Worm (Caenorhabditis elegans): ENCODE data around the gene ent-4.

The ent-4 gene

DNA sequence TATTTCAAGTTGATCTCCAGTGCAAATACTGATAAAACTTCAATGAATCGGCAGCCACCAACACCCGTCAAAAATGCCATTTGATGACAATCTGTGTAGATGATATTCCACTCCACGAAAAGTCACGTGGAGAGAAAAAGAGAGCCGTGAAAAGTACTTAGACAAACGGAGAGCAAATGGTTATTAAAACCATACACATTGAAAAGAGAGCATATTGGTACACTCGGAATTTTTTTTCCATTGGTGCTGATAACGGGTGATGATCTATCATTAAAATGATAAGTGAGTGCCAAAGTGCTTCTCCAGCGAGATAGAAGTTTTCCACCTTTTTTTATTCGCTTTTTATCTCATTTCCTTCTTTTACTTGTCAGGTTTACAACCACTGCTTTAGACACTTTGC, 1.5 kb upstream of the ent-4 start:
- TF ChIP-seq sdc-2 (tag; optimal IDR thresholded peaks at IDR 0.05) = no peak
- no peak for TF ChIP-seq fax-1 (tag; optimal IDR thresholded peaks at IDR 0.05)
- TF ChIP-seq eyg-1 (tag; optimal IDR thresholded peaks at IDR 0.05) = no peak
- TF ChIP-seq ttx-3 (tag; optimal IDR thresholded peaks at IDR 0.05) = no peak
- TF ChIP-seq ceh-30 (tag; optimal IDR thresholded peaks at IDR 0.05) = no peak
- TF ChIP-seq gmeb-2 (tag; optimal IDR thresholded peaks at IDR 0.05) = no peak

DNA sequence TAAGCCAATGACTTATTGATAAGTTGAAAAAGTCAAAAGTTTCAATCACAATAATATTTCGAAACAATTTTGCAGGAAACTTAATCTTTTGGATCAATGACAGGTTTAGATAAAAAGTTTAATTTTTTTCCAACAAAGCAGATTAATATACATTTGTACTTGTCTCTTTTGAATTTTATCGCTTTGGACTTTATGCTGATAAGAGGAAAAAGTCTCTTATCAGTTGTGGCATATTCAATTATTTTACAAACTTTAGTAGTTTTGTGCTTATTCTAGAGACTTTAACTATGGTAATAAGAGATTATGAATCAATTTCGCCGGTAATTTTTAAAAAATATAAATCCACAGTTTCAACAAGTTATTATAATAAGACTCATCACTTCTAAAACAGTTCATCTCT, 1.1 kb downstream of the ent-4 start:
- peak; percentile 62 for TF ChIP-seq elt-2 (tag; optimal IDR thresholded peaks at IDR 0.05)
- no peak for TF ChIP-seq madf-2 (tag; optimal IDR thresholded peaks at IDR 0.05)
- no peak for TF ChIP-seq ceh-14 (tag; optimal IDR thresholded peaks at IDR 0.05)
- no peak for TF ChIP-seq pha-4 (tag; optimal IDR thresholded peaks at IDR 0.05)

DNA sequence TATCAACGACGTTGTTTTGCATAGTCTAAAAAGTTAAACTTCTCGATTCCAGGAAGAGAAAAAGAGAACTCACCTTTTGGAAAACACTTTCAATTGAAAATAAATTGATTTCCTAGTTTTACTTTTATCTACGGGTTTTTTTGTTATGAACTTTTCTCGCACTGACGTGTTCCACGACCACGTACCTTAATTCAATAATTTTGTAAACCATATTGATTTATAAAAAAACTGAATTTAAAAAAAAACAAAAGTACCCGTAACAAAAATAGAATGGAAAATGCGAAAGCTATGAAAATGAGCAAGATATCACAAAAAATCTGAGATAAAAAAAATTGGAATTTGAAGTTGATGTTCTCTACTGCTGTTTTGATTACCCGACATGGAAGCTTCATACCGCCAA, 15.5 kb downstream of the ent-4 start, which contains the start of gene C47A4.3:
C47A4.3 (minus strand) TSS at position 101 of the 400 bp plus-strand sequence.
- no peak for TF ChIP-seq fax-1 (tag; optimal IDR thresholded peaks at IDR 0.05)
- no peak for TF ChIP-seq ref-2 (tag; optimal IDR thresholded peaks at IDR 0.05)
- no peak for TF ChIP-seq ceh-31 (tag; optimal IDR thresholded peaks at IDR 0.05)
- no peak for TF ChIP-seq Y22D7AL.16 (tag; optimal IDR thresholded peaks at IDR 0.05)
- no peak for TF ChIP-seq tbx-7 (tag; optimal IDR thresholded peaks at IDR 0.05)

DNA sequence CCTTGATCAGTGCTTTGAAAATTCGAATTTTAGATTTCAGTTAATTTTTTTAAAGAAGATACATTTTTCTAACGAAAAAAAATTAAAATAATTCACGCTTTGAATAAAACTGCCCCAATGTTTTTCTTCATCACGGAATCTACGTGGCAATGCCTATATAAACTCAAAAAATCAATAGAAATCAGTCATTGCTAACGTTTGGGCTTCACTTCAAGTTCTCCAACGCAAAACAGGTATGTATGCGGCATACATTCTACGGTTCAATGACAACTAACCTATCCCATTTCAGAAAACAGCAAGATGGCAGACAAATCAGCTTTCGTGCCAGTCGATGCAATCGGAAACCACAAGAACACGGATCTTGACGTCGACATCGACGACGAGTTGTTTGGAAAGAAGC, 18.7 kb downstream of the ent-4 start, which contains the start of gene C47A4.5:
C47A4.5 (plus strand) TSS at position 301 of the 400 bp plus-strand sequence.
- TF ChIP-seq pha-2 (tag; optimal IDR thresholded peaks at IDR 0.05) (no peak), madf-2 (tag; optimal IDR thresholded peaks at IDR 0.05) (no peak), lim-6 (tag; optimal IDR thresholded peaks at IDR 0.05) (no peak), zip-5 (tag; optimal IDR thresholded peaks at IDR 0.05) (no peak), ref-2 (tag; optimal IDR thresholded peaks at IDR 0.05) (no peak), ceh-18 (tag; optimal IDR thresholded peaks at IDR 0.05) (no peak), ttx-3 (tag; optimal IDR thresholded peaks at IDR 0.05) (no peak), ceh-24 (tag; optimal IDR thresholded peaks at IDR 0.05) (no peak), tbx-2 (tag; optimal IDR thresholded peaks at IDR 0.05) (no peak), ceh-19 (GFP tag; optimal IDR thresholded peaks at IDR 0.05) (no peak), ceh-30 (tag; optimal IDR thresholded peaks at IDR 0.05) (no peak), ceh-31 (tag; optimal IDR thresholded peaks at IDR 0.05) (no peak), ama-1 (optimal IDR thresholded peaks at IDR 0.05) (no peak), ceh-14 (tag; optimal IDR thresholded peaks at IDR 0.05) (no peak), ceh-6 (GFP tag; optimal IDR thresholded peaks at IDR 0.05) (no peak), lin-11 (tag; optimal IDR thresholded peaks at IDR 0.05) (no peak), C08G9.2 (tag; optimal IDR thresholded peaks at IDR 0.05) (no peak)

DNA sequence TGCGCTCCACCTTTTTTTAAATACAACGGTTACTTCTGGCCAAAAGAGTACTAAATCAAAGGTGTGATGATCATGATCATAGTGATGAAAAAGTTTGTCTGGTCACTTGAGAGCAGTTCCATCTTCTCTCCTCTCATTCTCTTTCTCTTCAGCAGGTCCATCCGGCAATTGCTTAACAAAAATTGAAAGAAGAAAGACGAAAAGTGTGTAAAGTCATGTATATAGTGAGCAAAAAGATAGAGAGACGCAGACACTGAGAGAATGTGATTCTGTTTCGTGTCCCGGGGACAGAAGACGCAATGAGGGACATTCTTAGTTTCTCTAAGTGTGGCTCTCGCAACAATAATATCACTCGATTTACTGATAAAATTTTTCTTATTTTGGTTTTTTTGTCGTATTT, 22.1 kb downstream of the ent-4 start:
- TF ChIP-seq syd-9 (tag; optimal IDR thresholded peaks at IDR 0.05) (no peak), hlh-15 (tag; optimal IDR thresholded peaks at IDR 0.05) (no peak), nfya-1 (tag; optimal IDR thresholded peaks at IDR 0.05) (peak; percentile 4), hlh-8 (tag; optimal IDR thresholded peaks at IDR 0.05) (no peak), tbx-2 (tag; optimal IDR thresholded peaks at IDR 0.05) (no peak), ceh-30 (tag; optimal IDR thresholded peaks at IDR 0.05) (no peak), odd-2 (tag; optimal IDR thresholded peaks at IDR 0.05) (no peak), pat-9 (tag; optimal IDR thresholded peaks at IDR 0.05) (no peak), unc-86 (tag; optimal IDR thresholded peaks at IDR 0.05) (no peak), eyg-1 (tag; optimal IDR thresholded peaks at IDR 0.05) (no peak), ceh-19 (GFP tag; optimal IDR thresholded peaks at IDR 0.05) (no peak), ceh-14 (tag; optimal IDR thresholded peaks at IDR 0.05) (no peak), unc-55 (GFP tag; optimal IDR thresholded peaks at IDR 0.05) (peak; percentile 34), T23F11.4 (GFP tag; optimal IDR thresholded peaks at IDR 0.05) (no peak), fkh-10 (GFP tag; optimal IDR thresholded peaks at IDR 0.05) (no peak)

Data from whole organism, late embryonic.